Worm (Caenorhabditis elegans): Measurements from ENCODE around the gene rib-1.

rib-1 gene

DNA sequence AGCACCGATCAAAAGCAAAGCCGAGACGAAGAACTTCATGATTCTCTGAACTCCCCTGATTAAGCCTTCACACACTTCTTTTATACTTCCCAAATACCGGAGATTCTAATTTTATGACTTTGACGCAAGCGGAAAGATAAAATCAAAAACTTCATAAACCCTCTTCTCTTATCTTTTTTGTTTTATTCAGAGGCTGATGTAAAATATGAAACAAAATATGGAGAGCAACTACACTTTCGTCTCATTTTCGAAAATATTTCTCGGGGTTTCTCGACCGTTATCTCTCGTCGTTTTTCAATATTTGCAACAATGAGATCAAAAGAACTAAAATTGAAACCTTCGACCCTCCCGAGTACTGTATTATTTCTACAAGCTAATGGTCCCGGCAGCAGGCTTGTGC lies 44.5 kb downstream of the rib-1 start, which contains the start of gene lys-4 (continued):
- TF ChIP-seq efl-1 (optimal IDR thresholded peaks at IDR 0.05) (no peak), efl-1 (GFP tag; optimal IDR thresholded peaks at IDR 0.05 in 1 of 2) (peak in 1 of 2 experiments; percentile 6), nhr-71 (tag; optimal IDR thresholded peaks at IDR 0.05) (no peak), ets-5 (GFP tag; IDR thresholded peaks at IDR 0.05) (no peak), grh-1 (GFP tag; IDR thresholded peaks at IDR 0.05) (no peak)

DNA sequence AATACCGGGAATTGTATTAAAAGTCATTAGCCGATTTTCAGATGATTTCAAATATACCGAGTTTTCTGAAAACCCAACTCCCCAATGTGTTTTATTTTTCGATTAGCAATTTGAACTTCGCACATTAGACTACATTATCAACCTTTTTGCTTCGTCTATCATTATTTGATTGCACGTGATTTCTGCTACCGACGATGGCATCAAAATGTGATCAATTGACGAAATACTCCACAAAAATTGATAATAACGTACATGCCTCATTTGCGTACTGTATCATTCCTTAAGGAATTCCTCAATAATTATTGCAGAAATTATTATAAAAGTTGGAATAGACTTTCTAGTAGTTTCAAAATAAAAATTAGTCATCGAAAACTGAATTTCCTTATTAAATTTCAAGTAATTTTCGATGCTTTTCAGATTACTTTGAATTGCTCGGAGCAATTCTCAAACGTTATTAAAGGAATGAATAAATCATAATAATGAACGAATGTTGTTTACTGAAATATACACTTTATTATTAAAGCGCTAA lies 45.2 kb downstream of the rib-1 start:
- TF ChIP-seq C34B4.2 (tag; optimal IDR thresholded peaks at IDR 0.05) (no peak), irx-1 (tag; optimal IDR thresholded peaks at IDR 0.05) (no peak), sptf-1 (tag; optimal IDR thresholded peaks at IDR 0.05) (no peak), lin-35 (GFP tag; optimal IDR thresholded peaks at IDR 0.05) (peak in 1 of 2 experiments; percentile 4), mep-1 (tag; optimal IDR thresholded peaks at IDR 0.05) (no peak), nhr-20 (tag; optimal IDR thresholded peaks at IDR 0.05) (peak; percentile 38), elt-2 (tag; optimal IDR thresholded peaks at IDR 0.05) (peak; percentile 72)

DNA sequence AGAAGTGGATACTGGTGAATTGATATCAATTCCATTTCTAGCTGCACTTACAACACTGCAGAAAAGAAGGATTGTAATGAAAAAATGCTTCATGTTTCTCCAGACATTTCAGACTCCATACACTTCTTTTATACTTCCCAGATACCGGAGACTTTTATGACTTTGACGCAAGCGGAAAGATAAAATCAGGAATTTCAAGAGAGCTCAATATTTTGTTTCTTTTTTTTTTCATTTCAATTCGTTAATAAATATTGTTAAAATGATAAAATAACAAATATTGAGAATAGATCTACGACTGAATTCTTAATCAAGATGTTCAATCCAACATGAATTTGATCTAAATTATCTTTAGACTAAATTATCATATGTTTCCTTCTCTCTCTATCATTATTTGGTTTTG lies 46.9 kb downstream of the rib-1 start, which contains the start of gene lys-5:
Gene lys-5, minus strand, starts transcription at position 101 of the 400 bp plus-strand sequence.
- TF ChIP-seq ceh-88 (GFP tag; IDR thresholded peaks at IDR 0.05) (no peak), ceh-8 (GFP tag; optimal IDR thresholded peaks at IDR 0.05) (no peak), jun-1 (tag; optimal IDR thresholded peaks at IDR 0.05) (no peak), lin-39 (tag; optimal IDR thresholded peaks at IDR 0.05) (no peak), ceh-63 (GFP tag; optimal IDR thresholded peaks at IDR 0.05) (no peak), snpc-4 (tag; optimal IDR thresholded peaks at IDR 0.05) (no peak), lin-13 (GFP tag; optimal IDR thresholded peaks at IDR 0.05) (no peak), fos-1 (tag; optimal IDR thresholded peaks at IDR 0.05) (no peak), pqm-1 (tag; optimal IDR thresholded peaks at IDR 0.05) (no peak)

DNA sequence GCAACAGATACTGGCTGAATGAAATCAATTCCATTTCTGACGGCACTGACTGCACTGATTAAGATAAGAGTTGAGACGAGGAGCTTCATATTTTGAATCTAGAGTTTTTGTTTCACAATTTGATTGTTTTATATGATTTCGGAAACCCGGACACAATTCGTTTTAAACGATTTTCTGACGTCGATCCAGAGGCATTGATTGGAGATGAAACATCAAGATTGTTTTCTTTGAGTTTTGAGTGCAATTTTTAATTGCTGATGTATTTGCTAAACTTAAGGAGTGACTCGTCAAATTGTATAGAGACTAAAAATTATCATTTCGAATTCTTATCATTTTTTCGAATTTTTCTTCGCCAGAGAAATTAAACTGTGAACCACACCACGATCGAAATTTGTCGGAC lies 49.3 kb downstream of the rib-1 start, which contains the start of gene lys-6:
Gene lys-6, minus strand, starts transcription at position 101 of the 400 bp plus-strand sequence.
- TF ChIP-seq hlh-17 (GFP tag; optimal IDR thresholded peaks at IDR 0.05; ENCODE audit: borderline replicate concordance) (no peak), efl-1 (optimal IDR thresholded peaks at IDR 0.05) (no peak), efl-1 (GFP tag; optimal IDR thresholded peaks at IDR 0.05 in 1 of 2) (peak in 1 of 2 experiments; percentile 68)

DNA sequence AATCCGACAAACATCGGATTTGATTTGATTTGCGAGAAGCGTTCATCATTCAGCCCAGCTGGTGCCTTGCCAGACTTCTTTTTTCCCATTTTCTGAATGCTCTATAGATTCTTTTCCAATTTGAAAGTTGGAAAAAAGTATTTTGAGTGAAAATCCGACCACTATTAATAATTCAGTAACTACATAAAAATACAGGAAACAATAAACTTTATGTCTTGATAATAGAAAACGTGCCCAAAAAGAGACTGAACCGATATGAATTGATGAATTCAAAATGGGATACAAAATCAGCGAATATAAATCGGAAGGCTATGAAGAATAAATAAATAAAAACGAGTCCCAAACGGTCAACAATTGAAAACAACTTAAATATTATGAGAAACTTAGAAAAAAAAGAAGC lies 53.2 kb downstream of the rib-1 start, which contains the start of gene F58B3.4:
Gene F58B3.4, minus strand, starts transcription at position 101 of the 400 bp plus-strand sequence.
- TF ChIP-seq nhr-12 (tag; optimal IDR thresholded peaks at IDR 0.05) (no peak), dpl-1 (GFP tag; optimal IDR thresholded peaks at IDR 0.05) (no peak), snu-23 (GFP tag; optimal IDR thresholded peaks at IDR 0.05) (no peak), ztf-11 (tag; optimal IDR thresholded peaks at IDR 0.05) (no peak), dsc-1 (tag; optimal IDR thresholded peaks at IDR 0.05) (no peak), grh-1 (GFP tag; IDR thresholded peaks at IDR 0.05) (no peak), unc-86 (tag; optimal IDR thresholded peaks at IDR 0.05) (no peak), nhr-84 (tag; optimal IDR thresholded peaks at IDR 0.05) (no peak), egl-13 (tag; optimal IDR thresholded peaks at IDR 0.05) (no peak), ama-1 (optimal IDR thresholded peaks at IDR 0.05) (no peak), tlp-1 (tag; optimal IDR thresholded peaks at IDR 0.05) (no peak)

Measured in whole organism, L1 larva.